Fruit fly (Drosophila melanogaster) whole organism, prepupa: ENCODE data around the gene Pp1-13C.

ENCODE experiments used
- Blimp-1 ChIP-seq: fragments of 200-800 bp; sonication (Bioruptor generic); optimal IDR thresholded peaks from 3 replicates; lab custom pipeline; 2017; ENCODE audit warnings: missing biosample characterization, missing genetic modification characterization, mild to moderate bottlenecking, moderate library complexity, missing genetic modification reagents
- CG10631 ChIP-seq: fragments of 200-800 bp; sonication (Bioruptor generic); optimal IDR thresholded peaks from 2 replicates; lab custom pipeline; 2016; ENCODE audit warnings: missing biosample characterization, missing genetic modification characterization
- CG11294 ChIP-seq: fragments of 200-800 bp; sonication (Bioruptor generic); IDR thresholded peaks from 2 replicates; pipeline ENCODE4 v1.3.6; 2022; ENCODE audit warnings: missing biosample characterization, missing genetic modification characterization
- CG11762 ChIP-seq: fragments of 200-800 bp; sonication (Bioruptor generic); optimal IDR thresholded peaks from 3 replicates; lab custom pipeline; 2016; ENCODE audit warnings: missing biosample characterization, missing genetic modification characterization; ENCODE audit not compliant: insufficient read depth
- CG11902 ChIP-seq: fragments of 200-800 bp; sonication (Bioruptor generic); optimal IDR thresholded peaks from 3 replicates; lab custom pipeline; 2016; ENCODE audit warnings: missing biosample characterization, missing genetic modification characterization
- CG1621 ChIP-seq: fragments of 200-800 bp; sonication (Bioruptor generic); optimal IDR thresholded peaks from 3 replicates; lab custom pipeline; 2018; ENCODE audit warnings: missing biosample characterization, mild to moderate bottlenecking, missing genetic modification characterization
- CG16779 ChIP-seq: fragments of 200-800 bp; sonication (Bioruptor generic); optimal IDR thresholded peaks from 3 replicates; lab custom pipeline; 2017; ENCODE audit warnings: missing biosample characterization, mild to moderate bottlenecking, missing genetic modification characterization
- CG3032 ChIP-seq: fragments of 200-800 bp; optimal IDR thresholded peaks from 2 replicates; lab custom pipeline; 2019; ENCODE audit warnings: missing biosample characterization, mild to moderate bottlenecking, missing genetic modification characterization, moderate library complexity
- CG31627 ChIP-seq: fragments of 200-800 bp; sonication (Bioruptor generic); optimal IDR thresholded peaks from 3 replicates; lab custom pipeline; 2016; ENCODE audit warnings: missing biosample characterization, missing genetic modification characterization
- CG32006 ChIP-seq: fragments of 200-800 bp; sonication (Bioruptor generic); optimal IDR thresholded peaks from 3 replicates; lab custom pipeline; 2017; ENCODE audit warnings: missing biosample characterization, mild to moderate bottlenecking, missing genetic modification characterization
- CG4318 ChIP-seq: fragments of 200-800 bp; sonication (Bioruptor generic); optimal IDR thresholded peaks from 3 replicates; lab custom pipeline; 2017; ENCODE audit warnings: missing biosample characterization, mild to moderate bottlenecking, missing genetic modification characterization
- CG6163 ChIP-seq: fragments of 200-800 bp; sonication (Bioruptor generic); IDR thresholded peaks from 3 replicates; pipeline ENCODE4 v1.3.6; 2022; ENCODE audit warnings: missing biosample characterization, missing genetic modification characterization
- CG6276 ChIP-seq: fragments of 200-800 bp; sonication (Bioruptor generic); optimal IDR thresholded peaks from 2 replicates; lab custom pipeline; 2017; ENCODE audit warnings: missing biosample characterization, mild to moderate bottlenecking, missing genetic modification characterization
- CG8119 ChIP-seq: fragments of 200-800 bp; sonication (Bioruptor generic); IDR thresholded peaks from 3 replicates; pipeline ENCODE4 v1.3.6; 2022; ENCODE audit warnings: missing biosample characterization, missing genetic modification characterization
- Eip75B ChIP-seq: fragments of 200-800 bp; sonication (Bioruptor generic); optimal IDR thresholded peaks from 3 replicates; lab custom pipeline; 2016; ENCODE audit warnings: missing biosample characterization, missing genetic modification characterization
- Eip78C ChIP-seq: fragments of 200-800 bp; sonication (Bioruptor generic); peaks from one replicate; lab custom pipeline; 2016; ENCODE audit warnings: missing biosample characterization, missing genetic modification characterization
- Gug ChIP-seq: fragments of 200-800 bp; sonication (Bioruptor generic); IDR thresholded peaks from 2 replicates; pipeline ENCODE4 v1.3.6; 2022; ENCODE audit warnings: missing biosample characterization, missing genetic modification characterization
- Hr38 ChIP-seq: sonication (Bioruptor generic); optimal IDR thresholded peaks from 2 replicates; lab custom pipeline; 2016; ENCODE audit warnings: missing biosample characterization, missing genetic modification characterization
- Hr39 ChIP-seq: fragments of 200-800 bp; sonication (Bioruptor generic); optimal IDR thresholded peaks from 2 replicates; lab custom pipeline; 2016; ENCODE audit warnings: missing biosample characterization, missing genetic modification characterization
- Hr4 ChIP-seq: fragments of 200-800 bp; sonication (Bioruptor generic); optimal IDR thresholded peaks from 3 replicates; lab custom pipeline; 2016; ENCODE audit warnings: missing biosample characterization, missing genetic modification characterization
- Sox102F ChIP-seq: fragments of 200-800 bp; sonication (Bioruptor generic); optimal IDR thresholded peaks from 2 replicates; lab custom pipeline; 2016; ENCODE audit warnings: missing biosample characterization, mild to moderate bottlenecking, missing genetic modification characterization
- Sox14 ChIP-seq: fragments of 200-800 bp; sonication (Bioruptor generic); optimal IDR thresholded peaks from 3 replicates; lab custom pipeline; 2016; ENCODE audit warnings: missing biosample characterization, missing genetic modification characterization
- Sox15 ChIP-seq: fragments of 200-800 bp; sonication (Bioruptor generic); optimal IDR thresholded peaks from 3 replicates; lab custom pipeline; 2016; ENCODE audit warnings: missing biosample characterization, missing genetic modification characterization
- achi ChIP-seq: fragments of 200-800 bp; sonication (Bioruptor generic); optimal IDR thresholded peaks from 3 replicates; lab custom pipeline; 2016; ENCODE audit warnings: missing biosample characterization, missing genetic modification characterization
- cyc ChIP-seq: fragments of 200-800 bp; sonication (Bioruptor generic); optimal IDR thresholded peaks from 3 replicates; lab custom pipeline; 2016; ENCODE audit warnings: missing biosample characterization, missing genetic modification characterization
- dac ChIP-seq: fragments of 200-800 bp; sonication (Bioruptor generic); optimal IDR thresholded peaks from 2 replicates; lab custom pipeline; 2017; ENCODE audit warnings: missing biosample characterization, mild to moderate bottlenecking, missing genetic modification characterization
- dsx ChIP-seq: fragments of 200-800 bp; optimal IDR thresholded peaks from 3 replicates; lab custom pipeline; 2019; ENCODE audit warnings: missing biosample characterization, mild to moderate bottlenecking, missing genetic modification characterization, moderate library complexity; ENCODE audit not compliant: poor library complexity, severe bottlenecking
- eg ChIP-seq: fragments of 200-800 bp; sonication (Bioruptor generic); IDR thresholded peaks from 3 replicates; pipeline ENCODE4 v1.3.6; 2022; ENCODE audit warnings: missing biosample characterization, missing genetic modification characterization
- fd59A ChIP-seq: fragments of 200-800 bp; sonication (Bioruptor generic); optimal IDR thresholded peaks from 2 replicates; lab custom pipeline; 2017; ENCODE audit warnings: missing biosample characterization, mild to moderate bottlenecking, missing genetic modification characterization, missing genetic modification reagents
- fd85E ChIP-seq: fragments of 200-800 bp; sonication (Bioruptor generic); optimal IDR thresholded peaks from 3 replicates; lab custom pipeline; 2016; ENCODE audit warnings: missing biosample characterization, missing genetic modification characterization
- spab ChIP-seq: fragments of 200-800 bp; sonication (Bioruptor generic); optimal IDR thresholded peaks from 2 replicates; lab custom pipeline; 2017; ENCODE audit warnings: missing biosample characterization, mild to moderate bottlenecking, missing genetic modification characterization, missing genetic modification reagents
- vri ChIP-seq: fragments of 200-800 bp; sonication (Bioruptor generic); optimal IDR thresholded peaks from 3 replicates; lab custom pipeline; 2016; ENCODE audit warnings: missing biosample characterization, mild to moderate bottlenecking, missing genetic modification characterization

The Pp1-13C gene

dm6 chrX:15360961-15361360, at the start of gene Pp1-13C:
TSS of gene Pp1-13C (minus strand) at chrX:15361061.
- TF ChIP-seq Sox15 (GFP tag; lab: Kevin White, UChicago) (no peak), CG6276 (no peak), CG1621 (no peak), Eip78C (GFP tag; lab: Kevin White, UChicago) (no peak), fd85E (GFP tag; lab: Kevin White, UChicago) (no peak), dsx (GFP tag; lab: Kevin White, UChicago) (no peak), CG11294 (GFP tag; lab: Robert Waterston, UW) (no peak), Blimp-1 (GFP tag; lab: Kevin White, UChicago) (no peak), Sox14 (GFP tag; lab: Kevin White, UChicago) (no peak), fd59A (GFP tag; lab: Kevin White, UChicago) (no peak), CG6163 (GFP tag; lab: Robert Waterston, UW) (no peak), achi (no peak), Hr39 (GFP tag; lab: Kevin White, UChicago) (no peak), Eip75B (no peak), CG31627 (GFP tag; lab: Kevin White, UChicago) (no peak), CG16779 (tag; lab: Kevin White, UChicago) (no peak), Hr4 (GFP tag; lab: Kevin White, UChicago) (no peak), CG11762 (no peak), CG8119 (GFP tag; lab: Robert Waterston, UW) (no peak), spab (GFP tag; lab: Kevin White, UChicago) (no peak)

- TF ChIP-seq CG11902 (GFP tag; lab: Kevin White, UChicago), result no peak
- TF ChIP-seq eg (GFP tag; lab: Robert Waterston, UW), result no peak
- no peak for TF ChIP-seq Gug (GFP tag; lab: Robert Waterston, UW)
- TF ChIP-seq spab (GFP tag; lab: Kevin White, UChicago), result no peak
- no peak for TF ChIP-seq Hr38 (GFP tag; lab: Kevin White, UChicago)
- TF ChIP-seq dac (GFP tag; lab: Kevin White, UChicago), result no peak
- no peak for TF ChIP-seq CG4318
- no peak for TF ChIP-seq dsx (GFP tag; lab: Kevin White, UChicago)
- TF ChIP-seq CG6163 (GFP tag; lab: Robert Waterston, UW), result no peak
- no peak for TF ChIP-seq CG16779 (tag; lab: Kevin White, UChicago)
- no peak for TF ChIP-seq Sox102F
Measured at dm6 chrX:15406811-15407210, 46.0 kb upstream of the Pp1-13C start.

- no peak for TF ChIP-seq Blimp-1 (GFP tag; lab: Kevin White, UChicago)
- TF ChIP-seq CG3032 (tag; lab: Kevin White, UChicago), result no peak
- no peak for TF ChIP-seq Eip75B
- TF ChIP-seq CG10631, result no peak
- no peak for TF ChIP-seq CG6276
- no peak for TF ChIP-seq vri
- TF ChIP-seq CG6163 (GFP tag; lab: Robert Waterston, UW), result no peak
- TF ChIP-seq fd59A (GFP tag; lab: Kevin White, UChicago), result no peak
- TF ChIP-seq dsx (GFP tag; lab: Kevin White, UChicago), result no peak
- TF ChIP-seq dac (GFP tag; lab: Kevin White, UChicago), result no peak
- no peak for TF ChIP-seq CG32006 (GFP tag; lab: Kevin White, UChicago)
- no peak for TF ChIP-seq Hr39 (GFP tag; lab: Kevin White, UChicago)
- TF ChIP-seq, all 60 proteins: peak for 0
Measured at dm6 chrX:15401861-15402260, 41.0 kb upstream of the Pp1-13C start.

- TF ChIP-seq CG11902 (GFP tag; lab: Kevin White, UChicago) (no peak), fd59A (GFP tag; lab: Kevin White, UChicago) (no peak), Hr38 (GFP tag; lab: Kevin White, UChicago) (no peak), Eip78C (GFP tag; lab: Kevin White, UChicago) (no peak), cyc (GFP tag; lab: Kevin White, UChicago) (no peak), spab (GFP tag; lab: Kevin White, UChicago) (no peak)
Measured at dm6 chrX:15387344-15387743, 26.5 kb upstream of the Pp1-13C start.
